Worm (Caenorhabditis elegans): ENCODE results near the gene gss-1.

Gene gss-1

DNA sequence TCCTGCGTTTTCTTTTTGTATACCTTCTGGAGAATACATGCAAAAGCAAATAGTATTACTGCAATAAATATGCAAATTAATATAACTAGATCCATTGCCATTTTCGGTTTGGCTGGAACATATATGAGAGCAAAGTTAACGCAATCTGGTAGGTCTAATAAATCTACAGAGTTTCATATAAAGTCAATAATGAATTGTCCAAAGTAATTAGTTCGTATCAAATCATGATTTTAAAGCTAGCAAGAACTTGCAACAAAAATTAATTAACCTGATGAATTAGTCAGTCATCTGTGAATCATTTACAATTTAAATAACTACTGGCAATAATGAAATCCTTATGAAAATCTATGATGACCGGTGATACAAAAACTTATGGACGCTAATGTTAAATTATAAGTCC, 29.1 kb upstream of the gss-1 start, which contains the start of gene R09D1.13:
Gene R09D1.13 (minus strand): TSS at position 101 of the 400 bp plus-strand sequence.
- TF ChIP-seq unc-130 (GFP tag; optimal IDR thresholded peaks at IDR 0.05) (no peak), zfp-2 (tag; optimal IDR thresholded peaks at IDR 0.05) (no peak), dmd-9 (GFP tag; IDR thresholded peaks at IDR 0.05) (no peak), ztf-7 (tag; optimal IDR thresholded peaks at IDR 0.05) (no peak), F44E2.7 (GFP tag; IDR thresholded peaks at IDR 0.05) (no peak), T26A8.4 (GFP tag; IDR thresholded peaks at IDR 0.05) (no peak), egl-27 (tag; optimal IDR thresholded peaks at IDR 0.05) (no peak), lin-29 (GFP tag; IDR thresholded peaks at IDR 0.05) (no peak), ceh-82 (tag; optimal IDR thresholded peaks at IDR 0.05) (no peak), unc-62 (GFP tag; optimal IDR thresholded peaks at IDR 0.05 in 1 of 2) (no peak), unc-62 (tag; optimal IDR thresholded peaks at IDR 0.05) (no peak), snpc-1.2 (GFP tag; IDR thresholded peaks at IDR 0.05) (no peak), ZK337.2 (GFP tag; IDR thresholded peaks at IDR 0.05) (no peak), nhr-111 (GFP tag; optimal IDR thresholded peaks at IDR 0.05) (no peak), egl-43 (GFP tag; IDR thresholded peaks at IDR 0.05) (no peak), spr-1 (tag; optimal IDR thresholded peaks at IDR 0.05) (no peak), spr-3 (GFP tag; optimal IDR thresholded peaks at IDR 0.05) (no peak), nhr-77 (tag; optimal IDR thresholded peaks at IDR 0.05) (no peak), Y48G9A.11 (GFP tag; IDR thresholded peaks at IDR 0.05) (no peak), dmd-6 (GFP tag; IDR thresholded peaks at IDR 0.05) (no peak), madf-9 (GFP tag; conservative IDR thresholded peaks at IDR 0.05) (no peak)

DNA sequence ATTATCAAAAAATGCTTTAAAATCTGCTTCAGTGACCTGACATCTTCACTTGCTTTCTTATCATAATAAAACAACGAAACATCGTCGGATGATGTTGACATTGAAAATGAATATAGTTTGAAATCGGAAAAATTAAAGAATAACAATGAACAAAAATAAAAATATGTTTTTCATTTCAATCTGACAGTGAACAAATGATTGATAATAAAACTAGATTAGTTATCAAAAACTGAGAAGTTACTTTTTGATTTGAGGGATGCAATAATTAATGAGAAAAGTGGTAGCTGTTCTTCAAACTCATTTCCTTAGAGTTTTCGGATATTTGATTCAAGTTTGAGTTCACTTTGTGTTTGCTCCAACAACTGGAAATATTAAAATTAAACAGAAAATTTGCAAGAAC, 27.3 kb upstream of the gss-1 start, which contains the start of gene chil-15:
Gene chil-15 (minus strand): TSS at position 101 of the 400 bp plus-strand sequence.
- TF ChIP-seq Y75B8A.6 (GFP tag; IDR thresholded peaks at IDR 0.05) (no peak), nhr-237 (tag; optimal IDR thresholded peaks at IDR 0.05) (no peak), snpc-4 (tag; optimal IDR thresholded peaks at IDR 0.05) (no peak), hlh-11 (tag; optimal IDR thresholded peaks at IDR 0.05) (no peak), daf-19 (GFP tag; conservative IDR thresholded peaks at IDR 0.05) (no peak), unc-130 (GFP tag; optimal IDR thresholded peaks at IDR 0.05) (no peak), cey-2 (tag; optimal IDR thresholded peaks at IDR 0.05; ENCODE audit: borderline replicate concordance, insufficient read depth) (no peak), egl-27 (tag; optimal IDR thresholded peaks at IDR 0.05) (no peak), mdl-1 (tag; optimal IDR thresholded peaks at IDR 0.05) (no peak), fos-1 (tag; optimal IDR thresholded peaks at IDR 0.05) (no peak)

DNA sequence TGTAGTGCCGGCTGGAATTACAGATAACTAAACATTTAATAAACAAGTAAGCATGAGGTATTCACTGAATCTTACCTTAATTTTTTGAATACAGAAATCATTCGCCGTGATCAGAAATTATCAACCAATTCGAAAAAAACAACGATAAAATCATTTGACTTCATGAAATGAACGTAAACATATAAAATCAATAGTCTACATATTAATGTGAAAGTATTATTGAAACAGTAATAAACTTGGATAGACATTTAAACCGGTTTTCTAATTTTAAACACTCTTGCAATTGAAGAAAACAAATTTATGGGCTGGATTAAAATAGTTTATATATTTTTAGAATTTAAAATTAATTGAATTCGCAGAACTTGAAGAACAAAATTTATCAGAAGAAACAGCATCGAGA, 25.6 kb upstream of the gss-1 start, which contains the start of gene chil-16:
Gene chil-16 (minus strand): TSS at position 101 of the 400 bp plus-strand sequence.
- no peak for TF ChIP-seq dmd-8 (GFP tag; IDR thresholded peaks at IDR 0.05)
- no peak for TF ChIP-seq mdt-29 (GFP tag; IDR thresholded peaks at IDR 0.05)

DNA sequence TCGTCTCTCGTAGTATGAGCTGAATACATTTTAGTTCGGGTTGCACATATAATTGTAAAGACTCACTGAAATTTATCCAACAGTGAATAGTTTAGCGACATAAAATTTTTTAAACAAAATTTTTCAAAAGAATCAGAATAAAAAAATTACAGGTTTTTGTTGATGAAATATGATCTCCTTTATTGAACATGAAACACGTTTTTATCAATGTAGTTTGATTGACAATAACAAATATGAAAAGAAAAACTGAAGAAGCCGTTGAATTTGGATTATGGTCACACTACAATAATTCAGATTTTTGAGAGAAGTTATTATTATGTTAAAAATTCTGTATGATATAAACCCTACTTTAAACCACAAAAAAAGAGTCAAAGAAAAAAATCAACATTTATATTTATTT, 23.8 kb upstream of the gss-1 start, which contains the start of gene chil-17:
Gene chil-17 (minus strand): TSS at position 101 of the 400 bp plus-strand sequence.
- TF ChIP-seq nhr-102 (tag; optimal IDR thresholded peaks at IDR 0.05): no peak
- no peak for TF ChIP-seq nhr-48 (tag; optimal IDR thresholded peaks at IDR 0.05)
- TF ChIP-seq mxl-2 (GFP tag; conservative IDR thresholded peaks at IDR 0.05): no peak
- no peak for TF ChIP-seq jun-1 (tag; optimal IDR thresholded peaks at IDR 0.05)
- TF ChIP-seq ctbp-1 (GFP tag; IDR thresholded peaks at IDR 0.05): no peak
- TF ChIP-seq daf-19 (GFP tag; conservative IDR thresholded peaks at IDR 0.05): no peak
- no peak for TF ChIP-seq spr-1 (tag; optimal IDR thresholded peaks at IDR 0.05)
- no peak for TF ChIP-seq daf-12 (tag; optimal IDR thresholded peaks at IDR 0.05)
- TF ChIP-seq hmg-1.1 (GFP tag; IDR thresholded peaks at IDR 0.05): no peak
- TF ChIP-seq nhr-10 (tag; optimal IDR thresholded peaks at IDR 0.05): no peak

Measured in whole organism, L4 larva.